Worm (Caenorhabditis elegans): ENCODE results near the gene Y70G10A.3.

- no peak for TF ChIP-seq unc-130 (tag; optimal IDR thresholded peaks at IDR 0.05)
- no peak for TF ChIP-seq nhr-77 (tag; optimal IDR thresholded peaks at IDR 0.05)
- TF ChIP-seq nhr-85 (tag), result no peak
- TF ChIP-seq elt-3 (tag; optimal IDR thresholded peaks at IDR 0.05), result peak in 1 of 6 experiments; percentile 57
- no peak for TF ChIP-seq lin-35 (GFP tag; optimal IDR thresholded peaks at IDR 0.05)
- no peak for TF ChIP-seq ama-1 (optimal IDR thresholded peaks at IDR 0.05)
- no peak for TF ChIP-seq skn-1 (tag; optimal IDR thresholded peaks at IDR 0.05)
- TF ChIP-seq pax-3 (tag; optimal IDR thresholded peaks at IDR 0.05), result no peak
- TF ChIP-seq swsn-7 (tag; optimal IDR thresholded peaks at IDR 0.05), result no peak
These were observed 15.7 kb downstream of the Y70G10A.3 start, which contains the start of gene R01H10.4 for ce11 chrIII:10254583-10254982.
